Worm (Caenorhabditis elegans) whole organism, late embryonic: Measurements from ENCODE around the gene srd-51.

Source experiments
- ceh-48 ChIP-seq: sonication (generic microtip); optimal IDR thresholded peaks from 2 replicates; lab custom pipeline; 2016; ENCODE audit warnings: missing genetic modification characterization, inconsistent platforms, missing compliant biosample characterization
- ceh-9 ChIP-seq: sonication (generic microtip); optimal IDR thresholded peaks from 2 replicates; lab custom pipeline; 2016; ENCODE audit warnings: mild to moderate bottlenecking, missing genetic modification characterization, inconsistent platforms, missing compliant biosample characterization
- fax-1 ChIP-seq: sonication (generic microtip); optimal IDR thresholded peaks from 2 replicates; lab custom pipeline; 2016; ENCODE audit warnings: missing genotype, missing genetic modification characterization, missing compliant biosample characterization
- gmeb-2 ChIP-seq: sonication (generic microtip); optimal IDR thresholded peaks from 2 replicates; lab custom pipeline; 2016; ENCODE audit warnings: missing genetic modification characterization, inconsistent platforms, missing compliant biosample characterization
- hlh-30 ChIP-seq: sonication (generic microtip); optimal IDR thresholded peaks from 2 replicates; lab custom pipeline; 2017; ENCODE audit warnings: antibody characterized with exemption, missing genetic modification characterization, missing compliant biosample characterization; ENCODE audit not compliant: insufficient read depth
- lin-11 ChIP-seq: fragments of 200-800 bp; sonication (Bioruptor generic); optimal IDR thresholded peaks from 2 replicates; lab custom pipeline; 2018; ENCODE audit warnings: mild to moderate bottlenecking, missing genetic modification characterization, missing compliant biosample characterization
- pat-9 ChIP-seq: fragments of 200-800 bp; sonication (Bioruptor generic); optimal IDR thresholded peaks from 2 replicates; lab custom pipeline; 2018; ENCODE audit warnings: mild to moderate bottlenecking, missing genetic modification characterization, moderate library complexity, missing compliant biosample characterization
- pqm-1 ChIP-seq: sonication (generic microtip); optimal IDR thresholded peaks from 2 replicates; lab custom pipeline; 2016; ENCODE audit warnings: missing genetic modification characterization, missing compliant biosample characterization
- ref-2 ChIP-seq: sonication (generic microtip); optimal IDR thresholded peaks from 2 replicates; lab custom pipeline; 2016; ENCODE audit warnings: missing genetic modification characterization, missing compliant biosample characterization

DNA sequence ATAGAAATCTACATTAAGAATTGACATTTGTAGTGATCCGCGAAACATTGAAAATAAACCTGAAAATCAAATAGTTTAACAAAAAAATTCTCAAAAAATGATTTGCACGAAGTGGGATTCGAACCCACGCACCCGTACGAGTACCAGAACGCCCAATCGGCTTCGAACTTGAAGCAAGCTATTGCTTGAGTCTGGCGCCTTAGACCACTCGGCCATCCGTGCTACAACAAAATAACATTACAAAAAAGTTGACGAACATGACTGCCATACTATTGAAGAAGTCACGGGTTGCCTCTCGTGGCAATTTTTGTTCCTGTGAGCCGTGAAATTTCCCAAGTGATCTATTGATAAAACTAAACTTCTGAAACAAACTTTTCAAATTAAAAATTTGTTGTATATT lies 41.4 kb downstream of the srd-51 start:
- no peak for TF ChIP-seq hlh-30 (tag; lab: Kevin White, UChicago)
- no peak for TF ChIP-seq fax-1
- no peak for TF ChIP-seq ref-2 (tag; lab: Kevin White, UChicago)
- no peak for TF ChIP-seq pat-9 (tag; lab: Kevin White, UChicago)
- TF ChIP-seq ceh-9 (tag; lab: Kevin White, UChicago): no peak
- no peak for TF ChIP-seq ceh-48 (tag; lab: Kevin White, UChicago)
- no peak for TF ChIP-seq pqm-1 (tag; lab: Kevin White, UChicago)
- TF ChIP-seq gmeb-2 (tag; lab: Kevin White, UChicago): no peak
- no peak for TF ChIP-seq lin-11
